Worm (Caenorhabditis elegans) whole organism, L4 larva: Measurements from ENCODE around the gene R105.1.

Source experiments
- F44E2.7 ChIP-seq: fragments of 200-800 bp; sonication (Bioruptor generic); IDR thresholded peaks from 2 replicates; pipeline ENCODE4 v2.1.2; 2022; ENCODE audit warnings: missing genetic modification characterization, missing compliant biosample characterization
- R02D3.7 ChIP-seq: fragments of 150-350 bp; sonication (generic microtip); optimal IDR thresholded peaks from 3 replicates; lab custom pipeline; 2014; ENCODE audit warnings: missing biosample characterization, missing genetic modification characterization
- ZK337.2 ChIP-seq: fragments of 200-800 bp; sonication (Bioruptor generic); IDR thresholded peaks from 2 replicates; pipeline ENCODE4 v1.3.6; 2022; ENCODE audit warnings: missing genetic modification reagents, missing genetic modification characterization, missing compliant biosample characterization
- ZK546.5 ChIP-seq, 2 experiments: sonication (generic microtip); optimal IDR thresholded peaks; 2 replicates each; lab custom pipeline; 2017; ENCODE audit warnings: missing biosample characterization in 2 of 2, missing genetic modification characterization in 2 of 2
- aha-1 ChIP-seq: fragments of 150-350 bp; peaks from one replicate; lab custom pipeline; 2014; ENCODE audit warnings: missing biosample characterization, missing genetic modification characterization
- ama-1 ChIP-seq: fragments of 150-350 bp; optimal IDR thresholded peaks from 2 replicates; lab custom pipeline; 2014; ENCODE audit warnings: inconsistent platforms, mixed read lengths
- arid-1 ChIP-seq: fragments of 200-800 bp; sonication (Bioruptor generic); conservative IDR thresholded peaks from 2 replicates; pipeline ENCODE4 v1.3.6; 2022; ENCODE audit warnings: missing genetic modification reagents, missing genetic modification characterization, missing compliant biosample characterization
- ceh-32 ChIP-seq: sonication (generic microtip); optimal IDR thresholded peaks from 2 replicates; lab custom pipeline; 2016; ENCODE audit warnings: mild to moderate bottlenecking, missing genetic modification characterization, missing compliant biosample characterization; ENCODE audit not compliant: poor library complexity
- ceh-44 ChIP-seq: fragments of 200-800 bp; sonication (Bioruptor generic); IDR thresholded peaks from 2 replicates; pipeline ENCODE4 v1.3.6; 2022; ENCODE audit warnings: missing genetic modification reagents, missing genetic modification characterization, missing compliant biosample characterization
- ces-1 ChIP-seq: fragments of 150-350 bp; sonication (generic microtip); optimal IDR thresholded peaks from 4 replicates; lab custom pipeline; 2014; ENCODE audit warnings: missing biosample characterization, missing genetic modification reagents, missing genetic modification characterization
- cey-2 ChIP-seq: sonication (generic microtip); optimal IDR thresholded peaks from 3 replicates; lab custom pipeline; 2017; ENCODE audit warnings: missing genetic modification characterization, mild to moderate bottlenecking, missing compliant biosample characterization, antibody characterized with exemption, borderline replicate concordance; ENCODE audit not compliant: insufficient read depth
- daf-19 ChIP-seq: fragments of 200-800 bp; sonication (Bioruptor generic); conservative IDR thresholded peaks from 2 replicates; pipeline ENCODE4 v1.3.6; 2022; ENCODE audit warnings: missing genetic modification characterization, missing compliant biosample characterization
- daf-8 ChIP-seq: fragments of 200-800 bp; sonication (Bioruptor generic); IDR thresholded peaks from 2 replicates; pipeline ENCODE4 v1.3.6; 2022; ENCODE audit warnings: missing genetic modification characterization, missing compliant biosample characterization
- dmd-8 ChIP-seq: fragments of 200-800 bp; sonication (Bioruptor generic); IDR thresholded peaks from 2 replicates; pipeline ENCODE4 v1.3.6; 2022; ENCODE audit warnings: missing genetic modification characterization, missing compliant biosample characterization
- dve-1 ChIP-seq: sonication (generic microtip); optimal IDR thresholded peaks from 2 replicates; lab custom pipeline; 2017; ENCODE audit warnings: antibody characterized with exemption, mild to moderate bottlenecking, missing genetic modification characterization, missing compliant biosample characterization; ENCODE audit not compliant: insufficient read depth
- fos-1 ChIP-seq: fragments of 150-350 bp; optimal IDR thresholded peaks from 2 replicates; lab custom pipeline; 2014; ENCODE audit warnings: missing biosample characterization, missing genetic modification characterization
- gei-8 ChIP-seq: fragments of 200-800 bp; sonication (Bioruptor generic); optimal IDR thresholded peaks from 2 replicates; lab custom pipeline; 2018; ENCODE audit warnings: mild to moderate bottlenecking, missing genetic modification characterization, missing compliant biosample characterization
- hlh-11 ChIP-seq: fragments of 200-800 bp; sonication (Bioruptor generic); optimal IDR thresholded peaks from 2 replicates; lab custom pipeline; 2018; ENCODE audit warnings: mild to moderate bottlenecking, missing genetic modification characterization, missing compliant biosample characterization
- jun-1 ChIP-seq: fragments of 150-350 bp; optimal IDR thresholded peaks from 2 replicates; lab custom pipeline; 2014; ENCODE audit warnings: missing biosample characterization, missing genetic modification reagents, missing genetic modification characterization
- lim-7 ChIP-seq: fragments of 200-800 bp; sonication (Bioruptor generic); IDR thresholded peaks from 2 replicates; pipeline ENCODE4 v1.3.6; 2022; ENCODE audit warnings: missing genetic modification characterization, missing compliant biosample characterization
- lin-29 ChIP-seq: fragments of 200-800 bp; sonication (Bioruptor generic); IDR thresholded peaks from 2 replicates; pipeline ENCODE4 v1.3.6; 2022; ENCODE audit warnings: missing genetic modification reagents, missing genetic modification characterization, missing compliant biosample characterization
- lin-38 ChIP-seq: fragments of 200-800 bp; sonication (Bioruptor generic); IDR thresholded peaks from 2 replicates; pipeline ENCODE4 v1.3.6; 2022; ENCODE audit warnings: missing genetic modification reagents, missing genetic modification characterization, missing compliant biosample characterization
- mdt-29 ChIP-seq: fragments of 200-800 bp; sonication (Bioruptor generic); IDR thresholded peaks from 2 replicates; pipeline ENCODE4 v1.3.6; 2022; ENCODE audit warnings: missing genetic modification reagents, missing genetic modification characterization, missing compliant biosample characterization
- mes-2 ChIP-seq: sonication (generic microtip); optimal IDR thresholded peaks from 2 replicates; lab custom pipeline; 2016; ENCODE audit warnings: missing genotype, mild to moderate bottlenecking, missing genetic modification characterization, missing compliant biosample characterization; ENCODE audit not compliant: poor library complexity, severe bottlenecking
- mxl-2 ChIP-seq: fragments of 200-800 bp; sonication (Bioruptor generic); conservative IDR thresholded peaks from 2 replicates; pipeline ENCODE4 v1.3.6; 2022; ENCODE audit warnings: missing genetic modification reagents, missing genetic modification characterization, missing compliant biosample characterization
- nhr-11 ChIP-seq: fragments of 150-350 bp; optimal IDR thresholded peaks from 2 replicates; lab custom pipeline; 2014; ENCODE audit warnings: missing biosample characterization, missing genetic modification characterization
- nhr-25 ChIP-seq: sonication (generic microtip); optimal IDR thresholded peaks from 2 replicates; lab custom pipeline; 2017; ENCODE audit warnings: missing genetic modification characterization, mild to moderate bottlenecking, missing compliant biosample characterization, antibody characterized with exemption, moderate library complexity, borderline replicate concordance; ENCODE audit not compliant: insufficient read depth
- nhr-28 ChIP-seq: fragments of 150-350 bp; optimal IDR thresholded peaks from 2 replicates; lab custom pipeline; 2014; ENCODE audit warnings: missing biosample characterization, missing genetic modification characterization
- nhr-48 ChIP-seq: sonication (generic microtip); optimal IDR thresholded peaks from 2 replicates; lab custom pipeline; 2016; ENCODE audit warnings: mild to moderate bottlenecking, missing genetic modification characterization, missing compliant biosample characterization
- nhr-6 ChIP-seq: fragments of 150-350 bp; optimal IDR thresholded peaks from 2 replicates; lab custom pipeline; 2014; ENCODE audit warnings: missing biosample characterization, missing genetic modification characterization
- php-3 ChIP-seq: fragments of 200-800 bp; sonication (Bioruptor generic); IDR thresholded peaks from 2 replicates; pipeline ENCODE4 v1.3.6; 2022; ENCODE audit warnings: missing genetic modification reagents, missing genetic modification characterization, missing compliant biosample characterization
- saeg-2 ChIP-seq: fragments of 200-800 bp; sonication (Bioruptor generic); IDR thresholded peaks from 2 replicates; pipeline ENCODE4 v1.3.6; 2022; ENCODE audit warnings: missing genetic modification reagents, missing genetic modification characterization, missing compliant biosample characterization
- skn-1 ChIP-seq: fragments of 150-350 bp; optimal IDR thresholded peaks from 2 replicates; lab custom pipeline; 2014; ENCODE audit warnings: missing biosample characterization, missing genetic modification characterization
- snpc-1.2 ChIP-seq: fragments of 200-800 bp; sonication (Bioruptor generic); IDR thresholded peaks from 2 replicates; pipeline ENCODE4 v1.3.6; 2022; ENCODE audit warnings: missing genetic modification reagents, missing genetic modification characterization, missing compliant biosample characterization
- snpc-4 ChIP-seq: fragments of 150-350 bp; optimal IDR thresholded peaks from 2 replicates; lab custom pipeline; 2014; ENCODE audit warnings: missing biosample characterization, missing genetic modification characterization
- zfp-2 ChIP-seq: sonication (generic microtip); optimal IDR thresholded peaks from 2 replicates; lab custom pipeline; 2016; ENCODE audit warnings: mild to moderate bottlenecking, missing genetic modification characterization, missing compliant biosample characterization
- zfp-3 ChIP-seq: fragments of 200-800 bp; sonication (Bioruptor generic); conservative IDR thresholded peaks from 2 replicates; pipeline ENCODE4 v1.3.6; 2022; ENCODE audit warnings: missing genetic modification reagents, missing genetic modification characterization, missing compliant biosample characterization
- zip-2 ChIP-seq: fragments of 150-350 bp; optimal IDR thresholded peaks from 2 replicates; lab custom pipeline; 2014; ENCODE audit warnings: missing biosample characterization, missing genetic modification characterization
- ztf-7 ChIP-seq: fragments of 150-350 bp; optimal IDR thresholded peaks from 2 replicates; lab custom pipeline; 2014; ENCODE audit warnings: missing biosample characterization, missing genetic modification characterization

Gene R105.1

ce11 chrIV:4639352-4639751, 5.9 kb downstream of the R105.1 start:
- TF ChIP-seq snpc-1.2 (GFP tag; lab: Robert Waterston, UW), result no peak
- no peak for TF ChIP-seq daf-19 (GFP tag; lab: Robert Waterston, UW)
- no peak for TF ChIP-seq gei-8
- TF ChIP-seq cey-2 (tag; lab: Kevin White, UChicago), result no peak
- peak; percentile 41 for TF ChIP-seq nhr-28 (tag; lab: Kevin White, UChicago)
- TF ChIP-seq zip-2 (tag; lab: Kevin White, UChicago), result no peak
- no peak for TF ChIP-seq fos-1 (tag; lab: Kevin White, UChicago)
- TF ChIP-seq nhr-11 (tag; lab: Kevin White, UChicago), result no peak
- TF ChIP-seq aha-1 (tag; lab: Kevin White, UChicago), result peak; percentile 76
- 0 out of 2 replicates have a peak, but pooled peaks have one; percentile 28 for TF ChIP-seq ZK337.2 (GFP tag; lab: Robert Waterston, UW)
- no peak for TF ChIP-seq snpc-4 (tag; lab: Kevin White, UChicago)
- peak; percentile 6 for TF ChIP-seq hlh-11 (tag; lab: Kevin White, UChicago)
- no peak for TF ChIP-seq lim-7 (GFP tag; lab: Robert Waterston, UW)
- no peak for TF ChIP-seq zfp-2 (tag; lab: Kevin White, UChicago)
- TF ChIP-seq arid-1 (GFP tag; lab: Robert Waterston, UW), result no peak
- no peak for TF ChIP-seq ZK546.5 (tag; optimal IDR thresholded peaks at IDR 0.05; lab: Kevin White, UChicago)
- TF ChIP-seq dve-1, result no peak
- no peak for TF ChIP-seq lin-38
- no peak for TF ChIP-seq nhr-6
- TF ChIP-seq ztf-7 (tag; lab: Kevin White, UChicago), result no peak
- TF ChIP-seq dmd-8 (GFP tag; lab: Robert Waterston, UW), result no peak
- no peak for TF ChIP-seq saeg-2 (GFP tag; lab: Robert Waterston, UW)
- TF ChIP-seq lin-29 (GFP tag; lab: Robert Waterston, UW), result no peak
- no peak for TF ChIP-seq skn-1 (tag; lab: Kevin White, UChicago)
- no peak for TF ChIP-seq mxl-2
- TF ChIP-seq jun-1 (tag; lab: Kevin White, UChicago), result no peak

- TF ChIP-seq nhr-28 (tag; lab: Kevin White, UChicago) (peak; percentile 63), nhr-25 (tag; lab: Kevin White, UChicago) (peak; percentile 56), ceh-32 (tag; lab: Kevin White, UChicago) (no peak), zfp-3 (GFP tag; lab: Robert Waterston, UW) (no peak), R02D3.7 (no peak)
- TF ChIP-seq, all 104 proteins: peak for 2
Measured at ce11 chrIV:4640941-4641340, 7.4 kb downstream of the R105.1 start.

ce11 chrIV:4643577-4643976, 10.1 kb downstream of the R105.1 start:
- no peak for TF ChIP-seq ces-1 (GFP tag; lab: Kevin White, UChicago)
- no peak for TF ChIP-seq mdt-29
- TF ChIP-seq php-3, result no peak
- no peak for TF ChIP-seq mes-2 (tag; lab: Kevin White, UChicago)
- TF ChIP-seq skn-1 (tag; lab: Kevin White, UChicago), result no peak
- no peak for TF ChIP-seq nhr-48
- TF ChIP-seq ceh-44 (GFP tag; lab: Robert Waterston, UW), result no peak
- TF ChIP-seq F44E2.7 (GFP tag; lab: Robert Waterston, UW), result no peak
- no peak for TF ChIP-seq ama-1 (lab: Kevin White, UChicago)
- no peak for TF ChIP-seq daf-8 (GFP tag; lab: Robert Waterston, UW)
